Worm (Caenorhabditis elegans): ENCODE results near the gene Y66D12A.7.

Y66D12A.7 gene

ce11 chrIII:11590255-11590654 lies 10.0 kb upstream of the Y66D12A.7 start:
- TF ChIP-seq pax-3 (tag; optimal IDR thresholded peaks at IDR 0.05), result no peak
- no peak for TF ChIP-seq aly-2 (tag; optimal IDR thresholded peaks at IDR 0.05)
- TF ChIP-seq hlh-17 (GFP tag; optimal IDR thresholded peaks at IDR 0.05; ENCODE audit: borderline replicate concordance), result no peak
- TF ChIP-seq nhr-76 (tag; optimal IDR thresholded peaks at IDR 0.05), result no peak
- TF ChIP-seq mep-1 (tag; optimal IDR thresholded peaks at IDR 0.05), result no peak

- TF ChIP-seq nhr-19 (GFP tag; conservative IDR thresholded peaks at IDR 0.05) (no peak), irx-1 (tag; optimal IDR thresholded peaks at IDR 0.05) (no peak), ztf-11 (tag; optimal IDR thresholded peaks at IDR 0.05) (no peak), ceh-90 (tag; optimal IDR thresholded peaks at IDR 0.05) (no peak), nhr-20 (tag; optimal IDR thresholded peaks at IDR 0.05) (no peak), nhr-84 (tag; optimal IDR thresholded peaks at IDR 0.05) (no peak), skn-1 (tag; optimal IDR thresholded peaks at IDR 0.05) (no peak), elt-2 (tag; optimal IDR thresholded peaks at IDR 0.05) (no peak), egl-13 (tag; optimal IDR thresholded peaks at IDR 0.05) (no peak), zag-1 (tag; optimal IDR thresholded peaks at IDR 0.05) (no peak), Y116A8C.19 (tag; optimal IDR thresholded peaks at IDR 0.05; ENCODE audit: borderline replicate concordance) (no peak)
These were observed 9.0 kb upstream of the Y66D12A.7 start for ce11 chrIII:11589311-11589710.

ce11 chrIII:11588911-11589310 lies 8.6 kb upstream of the Y66D12A.7 start, which contains the start of gene Y66D12A.3:
Gene Y66D12A.3 (plus strand): TSS chrIII:11589211.
- TF ChIP-seq rnt-1 (tag; optimal IDR thresholded peaks at IDR 0.05), result no peak
- no peak for TF ChIP-seq elt-3 (tag; optimal IDR thresholded peaks at IDR 0.05)
- TF ChIP-seq fkh-8 (tag; optimal IDR thresholded peaks at IDR 0.05), result no peak

ce11 chrIII:11582569-11582968 lies 2.3 kb upstream of the Y66D12A.7 start:
- no peak for TF ChIP-seq efl-3 (GFP tag; optimal IDR thresholded peaks at IDR 0.05)
- TF ChIP-seq nhr-19 (GFP tag; conservative IDR thresholded peaks at IDR 0.05), result no peak

ce11 chrIII:11581372-11581771 lies 1.1 kb upstream of the Y66D12A.7 start, which contains the start of the genes Y66D12A.6 and ceh-92:
Gene Y66D12A.6 (minus strand): TSS chrIII:11581402.
Gene ceh-92 (plus strand): TSS chrIII:11581600.
- no peak for TF ChIP-seq sptf-1 (tag; optimal IDR thresholded peaks at IDR 0.05)
- no peak for TF ChIP-seq ceh-63 (GFP tag; optimal IDR thresholded peaks at IDR 0.05)
- no peak for TF ChIP-seq nhr-77 (tag; optimal IDR thresholded peaks at IDR 0.05)
- no peak for TF ChIP-seq mep-1 (tag; optimal IDR thresholded peaks at IDR 0.05)
- no peak for TF ChIP-seq pax-3 (tag; optimal IDR thresholded peaks at IDR 0.05)
- no peak for TF ChIP-seq nhr-47 (tag; optimal IDR thresholded peaks at IDR 0.05)
- TF ChIP-seq pag-3 (tag; optimal IDR thresholded peaks at IDR 0.05; ENCODE audit: borderline replicate concordance, insufficient read depth), result no peak
- no peak for TF ChIP-seq hpl-2 (GFP tag; optimal IDR thresholded peaks at IDR 0.05)
- no peak for TF ChIP-seq alr-1 (tag; optimal IDR thresholded peaks at IDR 0.05; ENCODE audit: borderline replicate concordance)
- no peak for TF ChIP-seq irx-1 (tag; optimal IDR thresholded peaks at IDR 0.05)
- TF ChIP-seq hlh-4 (tag; optimal IDR thresholded peaks at IDR 0.05), result no peak
- peak in 1 of 2 experiments; percentile 71 for TF ChIP-seq efl-1 (optimal IDR thresholded peaks at IDR 0.05)
- TF ChIP-seq efl-1 (GFP tag; optimal IDR thresholded peaks at IDR 0.05 in 1 of 2), result peak; percentile 9 to 66
- peak; percentile 20 for TF ChIP-seq nhr-85 (tag)
- no peak for TF ChIP-seq nhr-12 (tag; optimal IDR thresholded peaks at IDR 0.05)
- TF ChIP-seq mdl-1 (tag; optimal IDR thresholded peaks at IDR 0.05), result no peak

- 0 out of 2 replicates have a peak, but pooled peaks have one; percentile 23 for TF ChIP-seq mab-9 (GFP tag; IDR thresholded peaks at IDR 0.05)
- peak; percentile 56 for TF ChIP-seq nhr-85 (tag)
- no peak for TF ChIP-seq mep-1 (tag; optimal IDR thresholded peaks at IDR 0.05)
- no peak for TF ChIP-seq pag-3 (tag; optimal IDR thresholded peaks at IDR 0.05; ENCODE audit: borderline replicate concordance, insufficient read depth)
- no peak for TF ChIP-seq tlp-1 (tag; optimal IDR thresholded peaks at IDR 0.05)
- no peak for TF ChIP-seq isw-1 (GFP tag; IDR thresholded peaks at IDR 0.05)
- TF ChIP-seq nhr-77 (tag; optimal IDR thresholded peaks at IDR 0.05), result no peak
These were observed 898 bp downstream of the Y66D12A.7 start for ce11 chrIII:11579380-11579779.
